Fruit fly (Drosophila melanogaster) whole organism, embryonic: ENCODE measurements around the gene Dbp21E2.
A peak's percentile ranks its signal among the peaks of the same experiment; 100 is the strongest.

Experiments
- Abd-B ChIP-seq: fragments of 200-800 bp; sonication (Bioruptor generic); optimal IDR thresholded peaks from 2 replicates; lab custom pipeline; 2018; ENCODE audit warnings: missing biosample characterization, mild to moderate bottlenecking, missing genetic modification characterization, moderate library complexity
- CG11456 ChIP-seq: fragments of 200-800 bp; sonication (Bioruptor generic); IDR thresholded peaks from 3 replicates; pipeline ENCODE4 v1.3.6; 2022; ENCODE audit warnings: missing biosample characterization, missing genetic modification characterization
- CG14441 ChIP-seq: fragments of 200-800 bp; sonication (Bioruptor generic); IDR thresholded peaks from 2 replicates; pipeline ENCODE4 v1.3.6; 2022; ENCODE audit warnings: missing biosample characterization, missing genetic modification characterization
- CG15269 ChIP-seq: fragments of 200-800 bp; sonication (Bioruptor generic); optimal IDR thresholded peaks from 2 replicates; lab custom pipeline; 2018; ENCODE audit warnings: missing biosample characterization, mild to moderate bottlenecking, missing genetic modification characterization, moderate library complexity
- CG1529 ChIP-seq: fragments of 200-800 bp; sonication (Bioruptor generic); optimal IDR thresholded peaks from 3 replicates; lab custom pipeline; 2018; ENCODE audit warnings: missing biosample characterization, missing genetic modification characterization
- CG15514 ChIP-seq: fragments of 200-800 bp; sonication (Bioruptor generic); optimal IDR thresholded peaks from 3 replicates; lab custom pipeline; 2017; ENCODE audit warnings: missing biosample characterization, missing genetic modification characterization, mild to moderate bottlenecking, moderate library complexity, missing genetic modification reagents
- CG17361 ChIP-seq: fragments of 200-800 bp; sonication (Bioruptor generic); IDR thresholded peaks from 3 replicates; pipeline ENCODE4 v1.3.6; 2022; ENCODE audit warnings: missing biosample characterization, missing genetic modification characterization
- CG17829 ChIP-seq: fragments of 200-800 bp; optimal IDR thresholded peaks from 2 replicates; lab custom pipeline; 2019; ENCODE audit warnings: missing biosample characterization, mild to moderate bottlenecking, missing genetic modification characterization, moderate library complexity
- CG18262 ChIP-seq: fragments of 200-800 bp; optimal IDR thresholded peaks from 3 replicates; lab custom pipeline; 2019; ENCODE audit warnings: missing biosample characterization, mild to moderate bottlenecking, missing genetic modification characterization, moderate library complexity
- CG1832 ChIP-seq: fragments of 200-800 bp; sonication (Bioruptor generic); optimal IDR thresholded peaks from 2 replicates; lab custom pipeline; 2017; ENCODE audit warnings: missing biosample characterization, mild to moderate bottlenecking, missing genetic modification characterization, inconsistent platforms
- CG3065 ChIP-seq: fragments of 200-800 bp; sonication (Bioruptor generic); optimal IDR thresholded peaks from 2 replicates; lab custom pipeline; 2016; ENCODE audit warnings: missing biosample characterization, missing genetic modification characterization
- CG3163 ChIP-seq: fragments of 200-800 bp; sonication (Bioruptor generic); optimal IDR thresholded peaks from 3 replicates; lab custom pipeline; 2016; ENCODE audit warnings: missing biosample characterization, missing genetic modification characterization
- CG4424 ChIP-seq: fragments of 200-800 bp; sonication (Bioruptor generic); optimal IDR thresholded peaks from 3 replicates; lab custom pipeline; 2016; ENCODE audit warnings: missing biosample characterization, missing genetic modification characterization
- CG6175 ChIP-seq: fragments of 200-800 bp; sonication (Bioruptor generic); IDR thresholded peaks from 3 replicates; pipeline ENCODE4 v1.3.6; 2022; ENCODE audit warnings: missing biosample characterization, missing genetic modification characterization
- CG6254 ChIP-seq: fragments of 200-800 bp; sonication (Bioruptor generic); optimal IDR thresholded peaks from 3 replicates; lab custom pipeline; 2017; ENCODE audit warnings: mild to moderate bottlenecking, missing biosample characterization, missing genetic modification reagents, missing genetic modification characterization
- CG6683 ChIP-seq: fragments of 200-800 bp; sonication (Bioruptor generic); optimal IDR thresholded peaks from 2 replicates; lab custom pipeline; 2017; ENCODE audit warnings: missing biosample characterization, mild to moderate bottlenecking, missing genetic modification characterization, missing genetic modification reagents
- CG8944 ChIP-seq: fragments of 200-800 bp; sonication (Bioruptor generic); optimal IDR thresholded peaks from 3 replicates; lab custom pipeline; 2016; ENCODE audit warnings: missing biosample characterization, missing genetic modification characterization
- CG9727 ChIP-seq: fragments of 200-800 bp; sonication (Bioruptor generic); optimal IDR thresholded peaks from 3 replicates; lab custom pipeline; 2017; ENCODE audit warnings: missing biosample characterization, mild to moderate bottlenecking, missing genetic modification characterization
- CG9876 ChIP-seq: fragments of 200-800 bp; sonication (Bioruptor generic); optimal IDR thresholded peaks from 2 replicates; lab custom pipeline; 2016; ENCODE audit warnings: missing biosample characterization, missing genetic modification characterization
- CoRest ChIP-seq: fragments of 200-800 bp; sonication (Bioruptor generic); optimal IDR thresholded peaks from 3 replicates; lab custom pipeline; 2018; ENCODE audit warnings: missing biosample characterization, mild to moderate bottlenecking, missing genetic modification characterization, moderate library complexity
- D19B ChIP-seq: fragments of 200-800 bp; sonication (Bioruptor generic); optimal IDR thresholded peaks from 2 replicates; lab custom pipeline; 2017; ENCODE audit warnings: missing biosample characterization, mild to moderate bottlenecking, missing genetic modification characterization
- Dad ChIP-seq: fragments of 200-800 bp; sonication (Bioruptor generic); optimal IDR thresholded peaks from 3 replicates; lab custom pipeline; 2016; ENCODE audit warnings: missing biosample characterization, missing genetic modification characterization
- Drgx ChIP-seq: fragments of 200-800 bp; sonication (Bioruptor generic); IDR thresholded peaks from 2 replicates; pipeline ENCODE4 v1.3.6; 2022; ENCODE audit warnings: missing biosample characterization, missing genetic modification characterization
- HLH4C ChIP-seq: fragments of 200-800 bp; sonication (Bioruptor generic); IDR thresholded peaks from 3 replicates; pipeline ENCODE4 v1.3.6; 2022; ENCODE audit warnings: missing biosample characterization, missing genetic modification characterization; ENCODE audit not compliant: partially characterized antibody
- HLH54F ChIP-seq: fragments of 200-800 bp; sonication (Bioruptor generic); optimal IDR thresholded peaks from 3 replicates; lab custom pipeline; 2016; ENCODE audit warnings: missing biosample characterization, missing genetic modification characterization
- Hr78 ChIP-seq, 2 experiments: fragments of 200-800 bp in 1 of 2; fragments of >200 bp in 1 of 2; sonication (Bioruptor generic) in 1 of 2; optimal IDR thresholded peaks; 2 replicates each; lab custom pipeline; 2017 to 2019; ENCODE audit warnings: missing biosample characterization in 2 of 2, missing genetic modification characterization in 2 of 2, mild to moderate bottlenecking in 1 of 2, moderate library complexity in 1 of 2
- Kr ChIP-seq: fragments of 200-800 bp; sonication (Bioruptor generic); optimal IDR thresholded peaks from 2 replicates; lab custom pipeline; 2017; ENCODE audit warnings: missing biosample characterization, mild to moderate bottlenecking, missing genetic modification characterization
- MBD-R2 ChIP-seq: fragments of 200-800 bp; sonication (Bioruptor generic); IDR thresholded peaks from 2 replicates; pipeline ENCODE4 v1.3.6; 2022; ENCODE audit warnings: missing biosample characterization, missing genetic modification characterization
- Myb ChIP-seq: fragments of 200-800 bp; sonication (Bioruptor generic); optimal IDR thresholded peaks from 2 replicates; lab custom pipeline; 2016; ENCODE audit warnings: missing biosample characterization, missing genetic modification characterization
- Oli ChIP-seq: fragments of 200-800 bp; sonication (Bioruptor generic); optimal IDR thresholded peaks from 2 replicates; lab custom pipeline; 2018; ENCODE audit warnings: missing biosample characterization, mild to moderate bottlenecking, missing genetic modification characterization, moderate library complexity
- Tbp ChIP-seq: fragments of >200 bp; optimal IDR thresholded peaks from 2 replicates; lab custom pipeline; 2018; ENCODE audit warnings: missing biosample characterization, missing genetic modification characterization
- ase ChIP-seq: fragments of 200-800 bp; sonication (Bioruptor generic); IDR thresholded peaks from 3 replicates; pipeline ENCODE4 v1.3.6; 2022; ENCODE audit warnings: missing biosample characterization, missing genetic modification characterization
- br ChIP-seq: fragments of >200 bp; optimal IDR thresholded peaks from 2 replicates; lab custom pipeline; 2017
- chm ChIP-seq: fragments of 200-800 bp; sonication (Bioruptor generic); IDR thresholded peaks from 2 replicates; pipeline ENCODE4 v1.3.6; 2022; ENCODE audit warnings: missing biosample characterization, missing genetic modification characterization
- en ChIP-seq: fragments of 200-800 bp; sonication (Bioruptor generic); optimal IDR thresholded peaks from 2 replicates; lab custom pipeline; 2016; ENCODE audit warnings: missing biosample characterization, missing genetic modification characterization
- eyg ChIP-seq: fragments of 200-800 bp; sonication (Bioruptor generic); optimal IDR thresholded peaks from 3 replicates; lab custom pipeline; 2016; ENCODE audit warnings: missing biosample characterization, missing genetic modification characterization
- h ChIP-seq: fragments of >200 bp; optimal IDR thresholded peaks from 2 replicates; lab custom pipeline; 2017
- inv ChIP-seq: fragments of 200-800 bp; sonication (Bioruptor generic); IDR thresholded peaks from 2 replicates; pipeline ENCODE4 v1.3.6; 2022; ENCODE audit warnings: missing biosample characterization, missing genetic modification characterization; ENCODE audit not compliant: partially characterized antibody
- lov ChIP-seq, 2 experiments: fragments of 200-800 bp in 1 of 2; fragments of >200 bp in 1 of 2; sonication (Bioruptor generic) in 1 of 2; IDR thresholded peaks in 1 of 2; optimal IDR thresholded peaks in 1 of 2; 2 replicates in 1 of 2; 3 replicates in 1 of 2; pipeline versions ENCODE4 v1.3.6 to Lab custom; 2017 to 2022; ENCODE audit warnings: missing biosample characterization in 1 of 2, missing genetic modification characterization in 1 of 2
- nom ChIP-seq: fragments of 200-800 bp; sonication (Bioruptor generic); optimal IDR thresholded peaks from 2 replicates; lab custom pipeline; 2017; ENCODE audit warnings: missing biosample characterization, missing genetic modification characterization, mild to moderate bottlenecking, moderate library complexity, missing genetic modification reagents
- pfk ChIP-seq: fragments of 200-800 bp; sonication (Bioruptor generic); optimal IDR thresholded peaks from 2 replicates; lab custom pipeline; 2018; ENCODE audit warnings: missing biosample characterization, mild to moderate bottlenecking, missing genetic modification characterization, moderate library complexity
- pho ChIP-seq: fragments of 200-800 bp; sonication (Bioruptor generic); optimal IDR thresholded peaks from 2 replicates; lab custom pipeline; 2016; ENCODE audit warnings: missing biosample characterization, missing genetic modification characterization
- psq ChIP-seq: fragments of 200-800 bp; sonication (Bioruptor generic); optimal IDR thresholded peaks from 2 replicates; lab custom pipeline; 2017; ENCODE audit warnings: missing biosample characterization, missing genetic modification characterization
- run ChIP-seq: fragments of 200-800 bp; sonication (Bioruptor generic); optimal IDR thresholded peaks from 3 replicates; lab custom pipeline; 2018; ENCODE audit warnings: missing biosample characterization, mild to moderate bottlenecking, missing genetic modification characterization
- sd ChIP-seq: fragments of 200-800 bp; sonication (Bioruptor generic); optimal IDR thresholded peaks from 3 replicates; lab custom pipeline; 2018; ENCODE audit warnings: missing biosample characterization, mild to moderate bottlenecking, missing genetic modification characterization, moderate library complexity
- slp2 ChIP-seq: fragments of 200-800 bp; sonication (Bioruptor generic); optimal IDR thresholded peaks from 2 replicates; lab custom pipeline; 2016; ENCODE audit warnings: missing biosample characterization, missing genetic modification characterization
- unc-4 ChIP-seq: fragments of 200-800 bp; sonication (Bioruptor generic); IDR thresholded peaks from 2 replicates; pipeline ENCODE4 v1.3.6; 2022; ENCODE audit warnings: missing biosample characterization, missing genetic modification characterization; ENCODE audit not compliant: partially characterized antibody
- vnd ChIP-seq: fragments of 200-800 bp; sonication (Bioruptor generic); IDR thresholded peaks from 3 replicates; pipeline ENCODE4 v1.3.6; 2022; ENCODE audit warnings: missing biosample characterization, missing genetic modification characterization; ENCODE audit not compliant: partially characterized antibody
- wdn ChIP-seq: fragments of 200-800 bp; sonication (Bioruptor generic); IDR thresholded peaks from 2 replicates; pipeline ENCODE4 v1.3.6; 2022; ENCODE audit warnings: missing biosample characterization, missing genetic modification characterization
- zen ChIP-seq: fragments of 200-800 bp; sonication (Bioruptor generic); optimal IDR thresholded peaks from 3 replicates; lab custom pipeline; 2018; ENCODE audit warnings: missing biosample characterization, mild to moderate bottlenecking, missing genetic modification characterization, moderate library complexity

Dbp21E2 gene

DNA sequence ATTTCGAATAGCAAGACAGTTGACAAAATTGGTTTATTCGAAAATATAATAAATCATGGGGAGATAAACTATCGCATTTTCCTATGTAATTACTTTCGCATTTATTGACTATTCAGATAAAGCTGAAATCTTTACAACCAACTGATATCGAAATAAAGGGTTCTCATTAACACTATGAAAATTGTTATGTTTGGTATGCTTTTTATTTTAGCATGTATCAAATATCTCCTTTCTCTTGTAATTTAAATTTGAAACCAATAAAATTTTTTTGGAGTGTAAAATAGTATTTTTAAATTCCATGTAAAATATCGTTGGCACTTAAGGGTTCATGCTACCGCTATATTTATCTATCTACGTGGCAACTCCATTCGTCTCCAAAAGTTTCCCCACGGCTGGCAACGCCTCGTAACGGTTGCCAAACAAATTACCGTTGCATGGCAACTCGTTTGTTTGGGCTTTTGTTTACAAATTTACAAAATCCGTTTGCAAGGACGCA is 43.7 kb downstream of the Dbp21E2 start, which contains the start of gene CG13949 (continued):
- TF ChIP-seq CG1832 (GFP tag; lab: Kevin White, UChicago) (no peak), CG9876 (GFP tag; lab: Kevin White, UChicago) (peak; percentile 17), br (lab: Kevin White, UChicago) (no peak), unc-4 (peak; percentile 44; the same call in 1 of the 2 replicates), pfk (GFP tag; lab: Kevin White, UChicago) (no peak), CG15269 (peak; percentile 72), Hr78 (GFP tag; optimal IDR thresholded peaks at IDR 0.05; lab: Kevin White, UChicago) (peak in 1 of 2 experiments; percentile 37), CG14441 (peak; percentile 83), wdn (peak; percentile 64; the same call in 1 of the 2 replicates), Dad (GFP tag; lab: Kevin White, UChicago) (no peak), eyg (no peak), MBD-R2 (GFP tag; lab: Robert Waterston, UW) (peak; percentile 82), CG9727 (GFP tag; lab: Kevin White, UChicago) (peak; percentile 51), vnd (GFP tag; lab: Robert Waterston, UW) (no peak), CG3163 (GFP tag; lab: Kevin White, UChicago) (peak; percentile 39), CoRest (tag; lab: Kevin White, UChicago) (peak; percentile 84), CG6175 (GFP tag; lab: Robert Waterston, UW) (no peak; the same call in 2 of the 3 replicates), HLH54F (peak; percentile 57), CG11456 (GFP tag; lab: Robert Waterston, UW) (peak; percentile 87), CG15514 (GFP tag; lab: Kevin White, UChicago) (peak; percentile 70), inv (peak; percentile 46; the same call in 1 of the 2 replicates), HLH4C (GFP tag; lab: Robert Waterston, UW) (0 out of 3 replicates have a peak, but pooled peaks have one; percentile 43), run (tag; lab: Kevin White, UChicago) (peak; percentile 38), lov (optimal IDR thresholded peaks at IDR 0.05; lab: Kevin White, UChicago) (no peak), lov (GFP tag; IDR thresholded peaks at IDR 0.05; lab: Robert Waterston, UW) (no peak), CG3065 (no peak), D19B (GFP tag; lab: Kevin White, UChicago) (no peak), CG17829 (tag; lab: Kevin White, UChicago) (peak; percentile 66), en (GFP tag; lab: Kevin White, UChicago) (peak; percentile 42), Drgx (peak; percentile 45; the same call in 1 of the 2 replicates), chm (GFP tag; lab: Robert Waterston, UW) (peak; percentile 56; the same call in 1 of the 2 replicates), CG1529 (GFP tag; lab: Kevin White, UChicago) (peak; percentile 31), CG17361 (GFP tag; lab: Robert Waterston, UW) (peak; percentile 66; the same call in 2 of the 3 replicates), CG6683 (GFP tag; lab: Kevin White, UChicago) (no peak), zen (tag; lab: Kevin White, UChicago) (peak; percentile 24), h (lab: Kevin White, UChicago) (no peak), psq (no peak), sd (tag; lab: Kevin White, UChicago) (peak; percentile 53), CG6254 (no peak), Oli (tag; lab: Kevin White, UChicago) (peak; percentile 15), nom (no peak), Myb (GFP tag; lab: Kevin White, UChicago) (peak; percentile 100), CG4424 (GFP tag; lab: Kevin White, UChicago) (peak; percentile 44), slp2 (GFP tag; lab: Kevin White, UChicago) (peak; percentile 46), Kr (GFP tag; lab: Kevin White, UChicago) (no peak), ase (GFP tag; lab: Robert Waterston, UW) (peak; percentile 71; the same call in 2 of the 3 replicates), Abd-B (peak; percentile 21), CG18262 (tag; lab: Kevin White, UChicago) (peak; percentile 59), CG8944 (peak; percentile 31), pho (GFP tag; lab: Kevin White, UChicago) (peak; percentile 66), Tbp (GFP tag; lab: Kevin White, UChicago) (no peak)
